Worm (Caenorhabditis elegans): Measurements from ENCODE around the gene str-248.
"Not testable (repeated sequence)": the region's sequence is repeated elsewhere in the genome, so short reads cannot be mapped to it uniquely, and the experiment has no call there.

DNA sequence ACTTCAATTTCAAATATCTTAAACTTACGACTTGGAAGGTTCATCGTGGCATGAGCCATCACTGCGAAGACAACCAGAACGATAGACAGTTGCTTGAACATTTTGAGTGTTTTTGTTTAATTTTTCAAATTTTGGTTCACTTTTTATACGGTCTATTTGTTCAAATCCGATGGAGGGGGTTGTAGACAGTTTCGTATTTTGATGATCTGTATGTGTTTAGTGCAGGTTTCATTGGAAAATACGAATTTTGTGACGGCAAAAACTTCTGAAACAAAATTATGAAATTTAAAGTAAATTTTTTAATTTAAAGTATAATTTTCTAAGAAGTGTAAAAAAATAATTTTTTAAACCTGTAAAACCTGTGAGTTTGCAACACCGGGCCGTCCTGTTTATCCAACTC is 13.7 kb upstream of the str-248 start, which contains the start of gene C55A1.4:
- TF ChIP-seq pqm-1 (tag; optimal IDR thresholded peaks at IDR 0.05); rnt-1 (tag; optimal IDR thresholded peaks at IDR 0.05); pag-3 (tag; optimal IDR thresholded peaks at IDR 0.05; ENCODE audit: borderline replicate concordance): not testable (repeated sequence)
